Worm (Caenorhabditis elegans): Measurements from ENCODE around the gene F09E10.5.

ce11 chrX:1501752-1502151 is 7.6 kb upstream of the F09E10.5 start, which contains the start of gene F09E10.7:
- TF ChIP-seq drap-1 (GFP tag; optimal IDR thresholded peaks at IDR 0.05) (no peak), unc-62 (GFP tag; optimal IDR thresholded peaks at IDR 0.05) (no peak), unc-39 (tag; optimal IDR thresholded peaks at IDR 0.05) (no peak), lin-13 (tag; optimal IDR thresholded peaks at IDR 0.05) (no peak), nhr-237 (tag; optimal IDR thresholded peaks at IDR 0.05) (no peak), nhr-76 (tag; optimal IDR thresholded peaks at IDR 0.05) (no peak)

All from whole organism, mixed stage, embryonic.